Worm (Caenorhabditis elegans) whole organism, L1 larva: ENCODE data around the gene Y116F11B.2.

ENCODE experiments used
- ama-1 ChIP-seq: fragments of 150-350 bp; optimal IDR thresholded peaks from 2 replicates; lab custom pipeline; 2014
- lin-39 ChIP-seq: fragments of 150-350 bp; optimal IDR thresholded peaks from 2 replicates; lab custom pipeline; 2014; ENCODE audit warnings: missing biosample characterization, missing genetic modification reagents, missing genetic modification characterization
- pqm-1 ChIP-seq: sonication (generic microtip); optimal IDR thresholded peaks from 3 replicates; lab custom pipeline; 2017; ENCODE audit warnings: missing biosample characterization, missing genetic modification characterization
- zip-4 ChIP-seq: fragments of 200-800 bp; sonication (Bioruptor generic); optimal IDR thresholded peaks from 2 replicates; lab custom pipeline; 2018; ENCODE audit warnings: mild to moderate bottlenecking, missing genetic modification characterization, moderate library complexity, missing compliant biosample characterization

DNA sequence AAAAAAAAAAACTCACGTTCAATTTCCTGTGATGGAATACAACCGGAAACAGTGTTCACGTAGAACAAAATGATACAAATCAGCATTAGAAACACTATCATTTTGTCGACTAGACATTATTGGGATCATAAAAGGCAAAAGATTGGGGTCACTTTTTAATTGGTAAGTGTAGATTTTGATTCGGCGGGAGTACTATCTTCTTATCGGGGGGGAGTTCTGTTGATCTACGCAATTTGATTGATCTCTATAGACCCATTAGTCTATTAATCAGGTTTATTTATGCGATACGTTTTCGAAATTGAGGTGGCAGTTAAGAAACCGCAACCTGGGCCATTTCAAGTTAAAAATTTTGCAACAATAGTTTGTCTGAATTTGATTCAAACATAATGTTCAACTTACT lies at the start of gene Y116F11B.2:
- TF ChIP-seq lin-39 (tag; lab: Kevin White, UChicago) (no peak), ama-1 (lab: Kevin White, UChicago) (no peak), zip-4 (GFP tag; lab: Kevin White, UChicago) (no peak), pqm-1 (tag; lab: Kevin White, UChicago) (no peak)
